Worm (Caenorhabditis elegans): ENCODE measurements around the gene nrsn-1.

- TF ChIP-seq fkh-6 (tag; optimal IDR thresholded peaks at IDR 0.05) (no peak), tbx-2 (tag; optimal IDR thresholded peaks at IDR 0.05) (no peak), lin-11 (tag; optimal IDR thresholded peaks at IDR 0.05) (no peak)
Measured at ce11 chrV:3695254-3695653, 20.5 kb downstream of the nrsn-1 start.
